Fruit fly (Drosophila melanogaster) whole organism, embryonic: ENCODE results near the gene CG43446.

Source experiments
- Adf1 ChIP-seq: fragments of 200-800 bp; sonication (Bioruptor generic); IDR thresholded peaks from 2 replicates; pipeline ENCODE4 v1.3.6; 2022; ENCODE audit warnings: missing biosample characterization, missing genetic modification characterization
- Atf3 ChIP-seq: fragments of 200-800 bp; sonication (Bioruptor generic); optimal IDR thresholded peaks from 3 replicates; lab custom pipeline; 2016; ENCODE audit warnings: missing biosample characterization, missing genetic modification characterization
- CG10267 ChIP-seq: fragments of 200-800 bp; sonication (Bioruptor generic); optimal IDR thresholded peaks from 2 replicates; lab custom pipeline; 2018; ENCODE audit warnings: missing biosample characterization, mild to moderate bottlenecking, missing genetic modification characterization, moderate library complexity
- CG10321 ChIP-seq: fragments of 200-800 bp; sonication (Bioruptor generic); IDR thresholded peaks from 2 replicates; pipeline ENCODE4 v1.3.6; 2022; ENCODE audit warnings: missing biosample characterization, missing genetic modification characterization
- CG10462 ChIP-seq: fragments of 200-800 bp; sonication (Bioruptor generic); optimal IDR thresholded peaks from 2 replicates; lab custom pipeline; 2016; ENCODE audit warnings: missing biosample characterization, missing genetic modification characterization
- CG11504 ChIP-seq: fragments of 200-800 bp; sonication (Bioruptor generic); optimal IDR thresholded peaks from 3 replicates; lab custom pipeline; 2019; ENCODE audit warnings: missing biosample characterization, mild to moderate bottlenecking, missing genetic modification characterization, moderate library complexity
- CG11695 ChIP-seq: fragments of 200-800 bp; sonication (Bioruptor generic); IDR thresholded peaks from 3 replicates; pipeline ENCODE4 v1.3.6; 2022; ENCODE audit warnings: missing biosample characterization, missing genetic modification characterization
- CG12071 ChIP-seq: fragments of 200-800 bp; sonication (Bioruptor generic); optimal IDR thresholded peaks from 3 replicates; lab custom pipeline; 2018; ENCODE audit warnings: missing biosample characterization, mild to moderate bottlenecking, missing genetic modification characterization
- CG12104 ChIP-seq: fragments of 200-800 bp; sonication (Bioruptor generic); optimal IDR thresholded peaks from 3 replicates; lab custom pipeline; 2016; ENCODE audit warnings: missing biosample characterization, missing genetic modification characterization
- CG13424 ChIP-seq: fragments of 200-800 bp; sonication (Bioruptor generic); optimal IDR thresholded peaks from 2 replicates; lab custom pipeline; 2019; ENCODE audit warnings: missing biosample characterization, mild to moderate bottlenecking, missing genetic modification characterization, moderate library complexity
- CG17568 ChIP-seq: fragments of 200-800 bp; sonication (Bioruptor generic); optimal IDR thresholded peaks from 2 replicates; lab custom pipeline; 2018; ENCODE audit warnings: missing biosample characterization, mild to moderate bottlenecking, missing genetic modification characterization, moderate library complexity
- CG2116 ChIP-seq: fragments of 200-800 bp; sonication (Bioruptor generic); optimal IDR thresholded peaks from 3 replicates; lab custom pipeline; 2018; ENCODE audit warnings: missing biosample characterization, mild to moderate bottlenecking, missing genetic modification characterization
- CG2202 ChIP-seq: fragments of 200-800 bp; sonication (Bioruptor generic); optimal IDR thresholded peaks from 2 replicates; lab custom pipeline; 2018; ENCODE audit warnings: missing biosample characterization, mild to moderate bottlenecking, missing genetic modification characterization
- CG30403 ChIP-seq: fragments of 200-800 bp; sonication (Bioruptor generic); optimal IDR thresholded peaks from 3 replicates; lab custom pipeline; 2016; ENCODE audit warnings: missing biosample characterization, missing genetic modification characterization
- CG31224 ChIP-seq: fragments of 200-800 bp; sonication (Bioruptor generic); IDR thresholded peaks from 2 replicates; pipeline ENCODE4 v1.3.6; 2022; ENCODE audit warnings: missing biosample characterization, missing genetic modification characterization
- CG32767 ChIP-seq: fragments of 200-800 bp; sonication (Bioruptor generic); IDR thresholded peaks from 2 replicates; pipeline ENCODE4 v1.3.6; 2022; ENCODE audit warnings: missing biosample characterization, missing genetic modification characterization
- CG32772 ChIP-seq: fragments of 200-800 bp; sonication (Bioruptor generic); IDR thresholded peaks from 2 replicates; pipeline ENCODE4 v1.3.6; 2022; ENCODE audit warnings: missing biosample characterization, missing genetic modification characterization
- CG3847 ChIP-seq: fragments of 200-800 bp; sonication (Bioruptor generic); IDR thresholded peaks from 2 replicates; pipeline ENCODE4 v1.3.6; 2022; ENCODE audit warnings: missing biosample characterization, missing genetic modification characterization
- CG4730 ChIP-seq: fragments of 200-800 bp; sonication (Bioruptor generic); IDR thresholded peaks from 2 replicates; pipeline ENCODE4 v1.3.6; 2022; ENCODE audit warnings: missing biosample characterization, missing genetic modification characterization
- CG6654 ChIP-seq: fragments of 200-800 bp; sonication (Bioruptor generic); optimal IDR thresholded peaks from 2 replicates; lab custom pipeline; 2017; ENCODE audit warnings: missing biosample characterization, mild to moderate bottlenecking, missing genetic modification characterization
- CG6689 ChIP-seq: fragments of 200-800 bp; sonication (Bioruptor generic); IDR thresholded peaks from 2 replicates; pipeline ENCODE4 v1.3.6; 2022; ENCODE audit warnings: missing biosample characterization, missing genetic modification characterization
- CG6813 ChIP-seq: fragments of 200-800 bp; sonication (Bioruptor generic); optimal IDR thresholded peaks from 2 replicates; lab custom pipeline; 2017; ENCODE audit warnings: missing biosample characterization, missing genetic modification characterization, mild to moderate bottlenecking, moderate library complexity, missing genetic modification reagents
- CG8281 ChIP-seq: fragments of 200-800 bp; sonication (Bioruptor generic); optimal IDR thresholded peaks from 2 replicates; lab custom pipeline; 2018; ENCODE audit warnings: missing biosample characterization, mild to moderate bottlenecking, missing genetic modification characterization, moderate library complexity
- CG8944 ChIP-seq: fragments of 200-800 bp; sonication (Bioruptor generic); optimal IDR thresholded peaks from 3 replicates; lab custom pipeline; 2016; ENCODE audit warnings: missing biosample characterization, missing genetic modification characterization
- CG9727 ChIP-seq: fragments of 200-800 bp; sonication (Bioruptor generic); optimal IDR thresholded peaks from 3 replicates; lab custom pipeline; 2017; ENCODE audit warnings: missing biosample characterization, mild to moderate bottlenecking, missing genetic modification characterization
- H15 ChIP-seq: fragments of 200-800 bp; sonication (Bioruptor generic); IDR thresholded peaks from 3 replicates; pipeline ENCODE4 v1.3.6; 2022; ENCODE audit warnings: missing biosample characterization, missing genetic modification characterization
- HLH54F ChIP-seq: fragments of 200-800 bp; sonication (Bioruptor generic); optimal IDR thresholded peaks from 3 replicates; lab custom pipeline; 2016; ENCODE audit warnings: missing biosample characterization, missing genetic modification characterization
- Lhr ChIP-seq: fragments of 200-800 bp; sonication (Bioruptor generic); optimal IDR thresholded peaks from 3 replicates; lab custom pipeline; 2017; ENCODE audit warnings: mild to moderate bottlenecking, missing biosample characterization, missing genetic modification reagents, missing genetic modification characterization
- Neu2 ChIP-seq: fragments of 200-800 bp; sonication (Bioruptor generic); optimal IDR thresholded peaks from 3 replicates; lab custom pipeline; 2016; ENCODE audit warnings: missing biosample characterization, missing genetic modification characterization, borderline replicate concordance
- Nf-YB ChIP-seq: fragments of 200-800 bp; sonication (Bioruptor generic); optimal IDR thresholded peaks from 3 replicates; lab custom pipeline; 2019; ENCODE audit warnings: missing biosample characterization, mild to moderate bottlenecking, missing genetic modification characterization, moderate library complexity
- NfI ChIP-seq: fragments of 200-800 bp; sonication (Bioruptor generic); optimal IDR thresholded peaks from 3 replicates; lab custom pipeline; 2018; ENCODE audit warnings: missing biosample characterization, mild to moderate bottlenecking, missing genetic modification characterization, moderate library complexity
- Ptx1 ChIP-seq: fragments of 200-800 bp; sonication (Bioruptor generic); IDR thresholded peaks from 2 replicates; pipeline ENCODE4 v1.3.6; 2022; ENCODE audit warnings: missing biosample characterization, missing genetic modification characterization
- Ravus ChIP-seq: fragments of 200-800 bp; sonication (Bioruptor generic); IDR thresholded peaks from 2 replicates; pipeline ENCODE4 v1.3.6; 2022; ENCODE audit warnings: missing biosample characterization, missing genetic modification characterization
- Six4 ChIP-seq: fragments of 200-800 bp; sonication (Bioruptor generic); optimal IDR thresholded peaks from 2 replicates; lab custom pipeline; 2016; ENCODE audit warnings: missing biosample characterization, missing genetic modification characterization
- Sry-δ ChIP-seq: fragments of 200-800 bp; sonication (Bioruptor generic); optimal IDR thresholded peaks from 2 replicates; lab custom pipeline; 2016; ENCODE audit warnings: missing biosample characterization, missing genetic modification characterization
- ash1 ChIP-seq: fragments of 200-800 bp; sonication (Bioruptor generic); optimal IDR thresholded peaks from 2 replicates; lab custom pipeline; 2018; ENCODE audit warnings: missing biosample characterization, mild to moderate bottlenecking, missing genetic modification characterization
- bab2 ChIP-seq: fragments of 200-800 bp; sonication (Bioruptor generic); optimal IDR thresholded peaks from 2 replicates; lab custom pipeline; 2016; ENCODE audit warnings: missing biosample characterization, missing genetic modification characterization
- cad ChIP-seq: fragments of >200 bp; optimal IDR thresholded peaks from 2 replicates; lab custom pipeline; 2017; ENCODE audit warnings: missing biosample characterization, missing genetic modification characterization
- chinmo ChIP-seq: fragments of 200-800 bp; sonication (Bioruptor generic); IDR thresholded peaks from 4 replicates; pipeline ENCODE4 v1.3.6; 2022; ENCODE audit warnings: missing biosample characterization, missing genetic modification characterization; ENCODE audit not compliant: partially characterized antibody
- crol ChIP-seq: fragments of 200-800 bp; sonication (Bioruptor generic); IDR thresholded peaks from 2 replicates; pipeline ENCODE4 v1.3.6; 2022; ENCODE audit warnings: missing biosample characterization, missing genetic modification characterization
- gce ChIP-seq: fragments of 200-800 bp; sonication (Bioruptor generic); IDR thresholded peaks from 3 replicates; pipeline ENCODE4 v1.3.6; 2022; ENCODE audit warnings: missing biosample characterization, missing genetic modification characterization
- inv ChIP-seq: fragments of 200-800 bp; sonication (Bioruptor generic); IDR thresholded peaks from 2 replicates; pipeline ENCODE4 v1.3.6; 2022; ENCODE audit warnings: missing biosample characterization, missing genetic modification characterization; ENCODE audit not compliant: partially characterized antibody
- knrl ChIP-seq: fragments of 200-800 bp; sonication (Bioruptor generic); IDR thresholded peaks from 3 replicates; pipeline ENCODE4 v1.3.6; 2022; ENCODE audit warnings: missing biosample characterization, missing genetic modification characterization; ENCODE audit not compliant: partially characterized antibody
- nmo ChIP-seq: fragments of 200-800 bp; sonication (Bioruptor generic); optimal IDR thresholded peaks from 2 replicates; lab custom pipeline; 2018; ENCODE audit warnings: missing biosample characterization, mild to moderate bottlenecking, missing genetic modification characterization, moderate library complexity
- pb ChIP-seq: fragments of 200-800 bp; sonication (Bioruptor generic); optimal IDR thresholded peaks from 3 replicates; lab custom pipeline; 2016; ENCODE audit warnings: missing biosample characterization, missing genetic modification characterization
- pum ChIP-seq: fragments of 200-800 bp; sonication (Bioruptor generic); optimal IDR thresholded peaks from 2 replicates; lab custom pipeline; 2016; ENCODE audit warnings: missing biosample characterization, missing genetic modification characterization
- sd ChIP-seq: fragments of 200-800 bp; sonication (Bioruptor generic); optimal IDR thresholded peaks from 3 replicates; lab custom pipeline; 2018; ENCODE audit warnings: missing biosample characterization, mild to moderate bottlenecking, missing genetic modification characterization, moderate library complexity
- ssp ChIP-seq: fragments of 200-800 bp; sonication (Bioruptor generic); IDR thresholded peaks from 2 replicates; pipeline ENCODE4 v1.3.6; 2022; ENCODE audit warnings: missing biosample characterization, missing genetic modification characterization
- wek ChIP-seq: fragments of 200-800 bp; sonication (Bioruptor generic); optimal IDR thresholded peaks from 3 replicates; lab custom pipeline; 2018; ENCODE audit warnings: missing biosample characterization, mild to moderate bottlenecking, missing genetic modification characterization, moderate library complexity
- zfh2 ChIP-seq: fragments of 200-800 bp; sonication (Bioruptor generic); optimal IDR thresholded peaks from 2 replicates; lab custom pipeline; 2016; ENCODE audit warnings: missing biosample characterization, missing genetic modification characterization

Gene CG43446

DNA sequence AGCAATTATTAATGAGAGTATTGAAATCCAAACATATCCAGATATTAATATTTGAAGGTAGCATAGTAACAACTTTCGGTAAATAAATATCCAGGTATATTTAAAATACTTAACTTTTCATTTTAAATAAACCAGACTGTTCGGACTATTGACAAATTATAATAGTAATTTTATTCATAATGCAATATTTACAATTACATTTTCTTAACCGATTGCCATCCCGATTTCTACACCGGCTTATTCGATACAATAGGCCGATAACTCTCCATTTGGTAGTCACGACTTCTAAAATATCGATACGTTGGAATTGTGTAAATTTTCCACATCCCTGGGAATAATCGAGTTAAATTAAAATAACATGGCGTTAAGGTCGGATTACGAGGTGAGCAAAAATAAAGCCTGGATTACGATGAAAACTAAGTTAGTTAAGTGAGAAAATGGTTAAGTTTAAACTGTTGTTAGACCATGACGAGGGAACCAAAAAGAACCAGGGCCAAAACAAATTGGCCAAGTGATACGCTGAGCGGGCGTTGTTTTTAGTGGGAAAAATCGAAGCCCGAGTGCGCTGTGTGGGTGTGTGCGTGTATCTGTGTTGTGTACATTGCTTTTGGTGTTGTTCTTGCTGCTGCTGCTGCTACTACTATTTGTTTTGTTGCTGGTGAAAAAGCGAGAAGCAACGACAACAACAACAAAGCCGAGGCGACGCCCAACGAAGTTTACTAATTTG lies 39.1 kb downstream of the CG43446 start, which contains the start of gene Atpalpha (continued):
- TF ChIP-seq CG11504 (tag; lab: Kevin White, UChicago) (no peak), CG10321 (GFP tag; lab: Robert Waterston, UW) (no peak), ssp (GFP tag; lab: Robert Waterston, UW) (peak; percentile 57), bab2 (GFP tag; lab: Kevin White, UChicago) (no peak), chinmo (GFP tag; lab: Robert Waterston, UW) (peak; percentile 96), sd (peak; percentile 33), crol (no peak), ash1 (no peak), CG10462 (GFP tag; lab: Kevin White, UChicago) (no peak), Adf1 (peak; percentile 26; the same call in 1 of the 2 replicates), CG32772 (no peak), H15 (no peak), Lhr (GFP tag; lab: Kevin White, UChicago) (no peak), CG6654 (GFP tag; lab: Kevin White, UChicago) (no peak), CG31224 (no peak), wek (GFP tag; lab: Kevin White, UChicago) (no peak), cad (GFP tag; lab: Kevin White, UChicago) (no peak), Six4 (GFP tag; lab: Kevin White, UChicago) (no peak), gce (no peak), CG2116 (GFP tag; lab: Kevin White, UChicago) (peak; percentile 89), Ravus (no peak), CG9727 (GFP tag; lab: Kevin White, UChicago) (no peak), CG17568 (GFP tag; lab: Kevin White, UChicago) (peak; percentile 61), Neu2 (GFP tag; lab: Kevin White, UChicago) (peak; percentile 85), Sry-δ (GFP tag; lab: Kevin White, UChicago) (peak; percentile 85), NfI (no peak), HLH54F (GFP tag; lab: Kevin White, UChicago) (no peak), CG6689 (GFP tag; lab: Robert Waterston, UW) (no peak), knrl (GFP tag; lab: Robert Waterston, UW) (peak; percentile 90), CG4730 (GFP tag; lab: Robert Waterston, UW) (no peak), CG2202 (tag; lab: Kevin White, UChicago) (no peak), CG12071 (no peak), pb (GFP tag; lab: Kevin White, UChicago) (no peak), CG10267 (peak; percentile 50), Ptx1 (GFP tag; lab: Robert Waterston, UW) (no peak), CG3847 (GFP tag; lab: Robert Waterston, UW) (no peak), CG11695 (GFP tag; lab: Robert Waterston, UW) (0 out of 3 replicates have a peak, but pooled peaks have one; percentile 31), CG6813 (GFP tag; lab: Kevin White, UChicago) (no peak), zfh2 (GFP tag; lab: Kevin White, UChicago) (no peak), CG8944 (no peak), CG32767 (GFP tag; lab: Robert Waterston, UW) (no peak), pum (GFP tag; lab: Kevin White, UChicago) (no peak), nmo (GFP tag; lab: Kevin White, UChicago) (peak; percentile 27), CG8281 (tag; lab: Kevin White, UChicago) (no peak), CG30403 (GFP tag; lab: Kevin White, UChicago) (no peak), CG13424 (tag; lab: Kevin White, UChicago) (no peak), Nf-YB (GFP tag; lab: Kevin White, UChicago) (peak; percentile 8), inv (GFP tag; lab: Robert Waterston, UW) (peak; percentile 87), Atf3 (no peak), CG12104 (GFP tag; lab: Kevin White, UChicago) (no peak)
